2 worm cellular contexts compared by ENCODE assay signal in genomic region chrII:4789835-4790343, ce11.
TF ChIP-seq lines count a peak whose summit lies in the region.

F26G1.15 (plus strand) TSS chrII:4790293.

TF ChIP-seq in whole organism, L4 larva, 104 proteins besides CTCF, POLR2A, EP300 and RAD21:
- TF ChIP-seq ceh-82 (tag; optimal IDR thresholded peaks at IDR 0.05; lab: Kevin White, UChicago): no peak
- peak; percentile 35 for TF ChIP-seq aha-1 (tag; lab: Kevin White, UChicago)
- TF ChIP-seq F49E8.2 (tag; optimal IDR thresholded peaks at IDR 0.05; lab: Kevin White, UChicago; ENCODE audit: borderline replicate concordance): no peak
- peak in 1 of 2 experiments; percentile 94 for TF ChIP-seq unc-62 (GFP tag; optimal IDR thresholded peaks at IDR 0.05 in 1 of 2; lab: Kevin White, UChicago)
- TF ChIP-seq unc-62 (tag; optimal IDR thresholded peaks at IDR 0.05; lab: Kevin White, UChicago): no peak

TF ChIP-seq in whole organism, mixed stage, embryonic, 35 proteins besides CTCF, POLR2A, EP300 and RAD21:
- TF ChIP-seq zip-8 (tag; optimal IDR thresholded peaks at IDR 0.05; lab: Kevin White, UChicago) (peak; percentile 74), nhr-12 (tag; optimal IDR thresholded peaks at IDR 0.05; lab: Kevin White, UChicago) (no peak), drap-1 (GFP tag; optimal IDR thresholded peaks at IDR 0.05; lab: Kevin White, UChicago) (no peak)
TF ChIP-seq in whole organism, mixed stage, embryonic: peak in this region for 1.
